Worm (Caenorhabditis elegans) whole organism, midembryonic: Measurements from ENCODE around the gene sri-31.
A peak's percentile ranks its signal among the peaks of the same experiment; 100 is the strongest.

ENCODE experiments used
- T22C8.4 ChIP-seq: fragments of 200-800 bp; sonication (Bioruptor generic); IDR thresholded peaks from 2 replicates; pipeline ENCODE4 v1.3.6; 2022; ENCODE audit warnings: missing genetic modification characterization, missing compliant biosample characterization
- flt-1 ChIP-seq: fragments of 200-800 bp; sonication (Bioruptor generic); IDR thresholded peaks from 2 replicates; pipeline ENCODE4 v1.3.6; 2022; ENCODE audit warnings: missing genetic modification characterization, missing compliant biosample characterization
- med-1 ChIP-seq: sonication (generic microtip); optimal IDR thresholded peaks from 2 replicates; lab custom pipeline; 2017; ENCODE audit warnings: missing genetic modification characterization, mild to moderate bottlenecking, missing compliant biosample characterization, antibody characterized with exemption, missing genetic modification reagents; ENCODE audit not compliant: insufficient read depth
- ref-1 ChIP-seq: fragments of 200-800 bp; sonication (Bioruptor generic); conservative IDR thresholded peaks from 2 replicates; pipeline ENCODE4 v1.3.6; 2022; ENCODE audit warnings: missing genetic modification reagents, missing genetic modification characterization, missing compliant biosample characterization
- tab-1 ChIP-seq: fragments of 200-800 bp; sonication (Bioruptor generic); IDR thresholded peaks from 2 replicates; pipeline ENCODE4 v1.3.6; 2022; ENCODE audit warnings: missing genetic modification characterization, missing compliant biosample characterization

DNA sequence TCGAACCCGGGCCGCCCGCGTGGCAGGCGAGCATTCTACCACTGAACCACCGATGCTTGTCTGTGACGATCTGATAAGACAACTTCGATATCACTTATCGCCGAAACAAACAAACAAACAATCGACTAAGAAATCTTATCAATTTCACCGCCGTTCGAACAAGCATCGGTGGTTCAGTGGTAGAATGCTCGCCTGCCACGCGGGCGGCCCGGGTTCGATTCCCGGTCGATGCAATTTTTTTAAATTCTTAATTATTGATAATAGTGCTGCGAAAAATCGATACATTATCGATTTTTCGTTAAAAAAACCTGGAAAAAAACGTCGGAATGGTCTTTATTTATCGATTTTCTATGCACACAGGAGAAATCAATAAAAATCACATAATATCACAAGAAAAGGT is 11.4 kb downstream of the sri-31 start:
- TF ChIP-seq med-1 (GFP tag; lab: Kevin White, UChicago) = no peak
- TF ChIP-seq flt-1 (GFP tag; lab: Robert Waterston, UW) = peak; percentile 62; the same call in 1 of the 2 replicates
- TF ChIP-seq ref-1 (GFP tag; lab: Robert Waterston, UW) = no peak
- 0 out of 2 replicates have a peak, but pooled peaks have one; percentile 38 for TF ChIP-seq tab-1 (GFP tag; lab: Robert Waterston, UW)
- peak; percentile 58 for TF ChIP-seq T22C8.4 (GFP tag; lab: Robert Waterston, UW)
